Worm (Caenorhabditis elegans) whole organism, L2 larva: Measurements from ENCODE around the gene F39B3.3.

Experiments used
- C34F6.9 ChIP-seq: fragments of 150-350 bp; optimal IDR thresholded peaks from 2 replicates; lab custom pipeline; 2014; ENCODE audit warnings: missing biosample characterization, missing genetic modification characterization
- F13H6.1 ChIP-seq: sonication (generic microtip); optimal IDR thresholded peaks from 2 replicates; lab custom pipeline; 2016; ENCODE audit warnings: missing genetic modification characterization, missing compliant biosample characterization
- R02D3.7 ChIP-seq: fragments of 150-350 bp; optimal IDR thresholded peaks from 2 replicates; lab custom pipeline; 2014; ENCODE audit warnings: missing biosample characterization, missing genetic modification characterization
- Y55F3AM.14 ChIP-seq: fragments of 200-800 bp; sonication (Bioruptor generic); optimal IDR thresholded peaks from 2 replicates; lab custom pipeline; 2018; ENCODE audit warnings: mild to moderate bottlenecking, missing genetic modification characterization, missing compliant biosample characterization
- ZK546.5 ChIP-seq: sonication (generic microtip); optimal IDR thresholded peaks from 2 replicates; lab custom pipeline; 2017; ENCODE audit warnings: missing biosample characterization, missing genetic modification characterization
- alr-1 ChIP-seq: fragments of 150-350 bp; optimal IDR thresholded peaks from 2 replicates; lab custom pipeline; 2014; ENCODE audit warnings: missing biosample characterization, missing genetic modification characterization
- blmp-1 ChIP-seq: sonication (generic microtip); optimal IDR thresholded peaks from 2 replicates; lab custom pipeline; 2017; ENCODE audit warnings: missing genetic modification characterization, mild to moderate bottlenecking, missing compliant biosample characterization, antibody characterized with exemption, moderate library complexity; ENCODE audit not compliant: insufficient read depth
- ceh-16 ChIP-seq: fragments of 150-350 bp; optimal IDR thresholded peaks from 2 replicates; lab custom pipeline; 2014; ENCODE audit warnings: missing biosample characterization, missing genetic modification characterization
- crh-2 ChIP-seq: sonication (generic microtip); optimal IDR thresholded peaks from 2 replicates; lab custom pipeline; 2017; ENCODE audit warnings: missing biosample characterization, missing genetic modification characterization
- dmd-4 ChIP-seq: sonication (generic microtip); optimal IDR thresholded peaks from 2 replicates; lab custom pipeline; 2017; ENCODE audit warnings: missing biosample characterization, missing genetic modification characterization
- egl-27 ChIP-seq: sonication (generic microtip); optimal IDR thresholded peaks from 3 replicates; lab custom pipeline; 2017; ENCODE audit warnings: missing biosample characterization, missing genetic modification reagents, missing genetic modification characterization
- elt-1 ChIP-seq: fragments of 150-350 bp; optimal IDR thresholded peaks from 2 replicates; lab custom pipeline; 2014; ENCODE audit warnings: missing biosample characterization, missing genetic modification characterization
- elt-3 ChIP-seq: sonication (generic microtip); optimal IDR thresholded peaks from 2 replicates; lab custom pipeline; 2017; ENCODE audit warnings: missing biosample characterization, missing genetic modification characterization
- fos-1 ChIP-seq: fragments of 150-350 bp; optimal IDR thresholded peaks from 2 replicates; lab custom pipeline; 2014; ENCODE audit warnings: missing biosample characterization, missing genetic modification characterization
- gmeb-1 ChIP-seq: fragments of 150-350 bp; optimal IDR thresholded peaks from 2 replicates; lab custom pipeline; 2014; ENCODE audit warnings: missing biosample characterization, missing genetic modification characterization
- lin-11 ChIP-seq: fragments of 150-350 bp; sonication (generic microtip); optimal IDR thresholded peaks from 2 replicates; lab custom pipeline; 2014; ENCODE audit warnings: missing biosample characterization, missing genetic modification characterization, inconsistent platforms, mixed read lengths
- lin-13 ChIP-seq: fragments of 150-350 bp; optimal IDR thresholded peaks from 2 replicates; lab custom pipeline; 2014; ENCODE audit warnings: missing biosample characterization, missing genetic modification reagents, missing genetic modification characterization
- lin-39 ChIP-seq: fragments of 150-350 bp; optimal IDR thresholded peaks from 2 replicates; lab custom pipeline; 2014; ENCODE audit warnings: missing biosample characterization, missing genetic modification reagents, missing genetic modification characterization
- lsy-2 ChIP-seq, 2 experiments: fragments of 150-350 bp in 1 of 2; sonication (generic microtip) in 1 of 2; optimal IDR thresholded peaks; 2 replicates each; lab custom pipeline; 2014 to 2017; ENCODE audit warnings: missing biosample characterization in 2 of 2, missing genetic modification characterization in 2 of 2
- mab-5 ChIP-seq: fragments of 150-350 bp; optimal IDR thresholded peaks from 2 replicates; lab custom pipeline; 2014; ENCODE audit warnings: missing biosample characterization, missing genetic modification characterization
- mbf-1 ChIP-seq: sonication (generic microtip); optimal IDR thresholded peaks from 2 replicates; lab custom pipeline; 2017; ENCODE audit warnings: missing biosample characterization, missing genetic modification characterization
- mdl-1 ChIP-seq, 2 experiments: fragments of 150-350 bp in 1 of 2; sonication (generic microtip) in 1 of 2; optimal IDR thresholded peaks; 2 replicates each; lab custom pipeline; 2017; ENCODE audit warnings: missing biosample characterization in 2 of 2, missing genetic modification characterization in 2 of 2
- nhr-10 ChIP-seq: sonication (generic microtip); optimal IDR thresholded peaks from 2 replicates; lab custom pipeline; 2017; ENCODE audit warnings: missing biosample characterization, missing genetic modification characterization
- nhr-11 ChIP-seq: fragments of 150-350 bp; optimal IDR thresholded peaks from 2 replicates; lab custom pipeline; 2014; ENCODE audit warnings: missing biosample characterization, missing genetic modification characterization
- nhr-12 ChIP-seq: fragments of 150-350 bp; optimal IDR thresholded peaks from 2 replicates; lab custom pipeline; 2014; ENCODE audit warnings: missing biosample characterization, missing genetic modification characterization
- nhr-129 ChIP-seq: fragments of 150-350 bp; optimal IDR thresholded peaks from 2 replicates; lab custom pipeline; 2014; ENCODE audit warnings: missing biosample characterization, missing genetic modification characterization
- nhr-23 ChIP-seq: fragments of 150-350 bp; optimal IDR thresholded peaks from 2 replicates; lab custom pipeline; 2014; ENCODE audit warnings: missing biosample characterization, missing genetic modification reagents, missing genetic modification characterization
- nhr-237 ChIP-seq: fragments of 150-350 bp; optimal IDR thresholded peaks from 2 replicates; lab custom pipeline; 2014; ENCODE audit warnings: missing biosample characterization, missing genetic modification characterization
- nhr-25 ChIP-seq: fragments of 150-350 bp; sonication (generic microtip); optimal IDR thresholded peaks from 3 replicates; lab custom pipeline; 2014; ENCODE audit warnings: missing biosample characterization, missing genetic modification characterization
- peb-1 ChIP-seq: fragments of 150-350 bp; optimal IDR thresholded peaks from 2 replicates; lab custom pipeline; 2014; ENCODE audit warnings: missing biosample characterization, missing genetic modification characterization
- sem-4 ChIP-seq: fragments of 150-350 bp; optimal IDR thresholded peaks from 2 replicates; lab custom pipeline; 2014; ENCODE audit warnings: missing biosample characterization, missing genetic modification reagents, missing genetic modification characterization
- skn-1 ChIP-seq: sonication (generic microtip); optimal IDR thresholded peaks from 2 replicates; lab custom pipeline; 2017; ENCODE audit warnings: missing biosample characterization, missing genetic modification characterization
- sma-3 ChIP-seq: sonication (generic microtip); optimal IDR thresholded peaks from 2 replicates; lab custom pipeline; 2016; ENCODE audit warnings: missing genetic modification reagents, missing genetic modification characterization, missing compliant biosample characterization
- sma-9 ChIP-seq, 2 experiments: fragments of 150-350 bp in 1 of 2; sonication (generic microtip) in 1 of 2; optimal IDR thresholded peaks; 2 replicates each; lab custom pipeline; 2014 to 2016; ENCODE audit warnings: missing genetic modification characterization in 2 of 2, mild to moderate bottlenecking in 1 of 2, missing biosample characterization in 1 of 2, missing compliant biosample characterization in 1 of 2, missing genetic modification reagents in 1 of 2, moderate library complexity in 1 of 2
- unc-39 ChIP-seq: fragments of 150-350 bp; optimal IDR thresholded peaks from 2 replicates; lab custom pipeline; 2014; ENCODE audit warnings: missing biosample characterization, missing genetic modification characterization
- unc-55 ChIP-seq: fragments of 150-350 bp; sonication (generic microtip); optimal IDR thresholded peaks from 3 replicates; lab custom pipeline; 2014; ENCODE audit warnings: missing biosample characterization, missing genetic modification reagents, missing genetic modification characterization
- unc-62 ChIP-seq: fragments of 150-350 bp; optimal IDR thresholded peaks from 2 replicates; lab custom pipeline; 2014; ENCODE audit warnings: missing biosample characterization, missing genetic modification reagents, missing genetic modification characterization
- zag-1 ChIP-seq: fragments of 150-350 bp; optimal IDR thresholded peaks from 2 replicates; lab custom pipeline; 2014; ENCODE audit warnings: missing biosample characterization, missing genetic modification characterization
- ztf-1 ChIP-seq: fragments of 200-800 bp; sonication (Bioruptor generic); conservative IDR thresholded peaks from 2 replicates; pipeline ENCODE4 v1.3.6; 2022; ENCODE audit warnings: missing genetic modification characterization, missing compliant biosample characterization
- ztf-4 ChIP-seq: fragments of 150-350 bp; optimal IDR thresholded peaks from 2 replicates; lab custom pipeline; 2014; ENCODE audit warnings: missing biosample characterization, missing genetic modification characterization

F39B3.3 gene

DNA sequence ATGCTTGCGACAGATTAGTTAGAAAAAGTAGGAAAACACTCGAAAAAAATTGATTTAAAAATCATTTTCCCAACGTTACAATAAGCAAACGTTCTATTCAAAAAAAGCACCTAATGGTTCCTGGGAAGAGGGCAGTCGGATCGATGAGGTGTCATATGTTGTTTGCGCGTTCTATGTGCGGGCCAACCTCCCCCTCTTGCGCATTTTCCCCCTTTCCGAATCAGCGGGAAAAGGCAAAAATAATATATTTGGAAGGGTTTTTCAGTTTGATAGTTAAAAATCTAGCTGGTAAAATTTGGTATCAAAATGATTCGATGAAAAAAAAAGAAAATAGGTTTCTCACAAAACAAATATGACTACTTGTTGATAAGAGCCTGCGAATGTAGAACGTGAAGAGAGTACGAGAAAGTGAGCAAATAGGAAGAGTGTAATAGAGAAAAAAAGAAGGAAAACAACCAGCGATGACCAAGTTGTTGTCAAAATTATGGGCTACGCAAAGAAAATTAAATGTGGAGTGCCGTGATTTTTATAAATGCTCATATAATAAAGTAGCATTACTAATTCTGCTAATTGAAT, 31.6 kb upstream of the F39B3.3 start:
- no peak for TF ChIP-seq egl-27 (tag; lab: Kevin White, UChicago)
- peak; percentile 19 for TF ChIP-seq sma-9 (GFP tag; optimal IDR thresholded peaks at IDR 0.05; lab: Kevin White, UChicago)
- no peak for TF ChIP-seq sma-9 (tag; optimal IDR thresholded peaks at IDR 0.05; lab: Kevin White, UChicago)
- peak in 1 of 2 experiments; percentile 82 for TF ChIP-seq lsy-2 (tag; optimal IDR thresholded peaks at IDR 0.05; lab: Kevin White, UChicago)
- TF ChIP-seq sem-4 (tag; lab: Kevin White, UChicago) = no peak
- peak; percentile 11 for TF ChIP-seq mab-5 (tag; lab: Kevin White, UChicago)
- TF ChIP-seq ztf-4 (tag; lab: Kevin White, UChicago) = peak; percentile 10
- no peak for TF ChIP-seq R02D3.7 (tag; lab: Kevin White, UChicago)
- TF ChIP-seq gmeb-1 = peak; percentile 0
- no peak for TF ChIP-seq nhr-10
- TF ChIP-seq dmd-4 (tag; lab: Kevin White, UChicago) = no peak
- TF ChIP-seq ceh-16 (tag; lab: Kevin White, UChicago) = no peak
- no peak for TF ChIP-seq unc-39
- TF ChIP-seq elt-1 = no peak
- no peak for TF ChIP-seq nhr-237 (tag; lab: Kevin White, UChicago)
- TF ChIP-seq ZK546.5 (tag; lab: Kevin White, UChicago) = no peak
- TF ChIP-seq lin-13 (GFP tag; lab: Kevin White, UChicago) = peak; percentile 62
- TF ChIP-seq nhr-23 (tag; lab: Kevin White, UChicago) = no peak
- no peak for TF ChIP-seq ztf-1
- TF ChIP-seq unc-55 (GFP tag; lab: Kevin White, UChicago) = peak; percentile 73
- no peak for TF ChIP-seq lin-39 (tag; lab: Kevin White, UChicago)
- no peak for TF ChIP-seq peb-1 (tag; lab: Kevin White, UChicago)
- TF ChIP-seq blmp-1 = no peak
- no peak for TF ChIP-seq mbf-1 (tag; lab: Kevin White, UChicago)
- TF ChIP-seq sma-3 = no peak
- no peak for TF ChIP-seq unc-62 (GFP tag; lab: Kevin White, UChicago)
- TF ChIP-seq fos-1 (tag; lab: Kevin White, UChicago) = peak; percentile 59
- no peak for TF ChIP-seq nhr-11 (tag; lab: Kevin White, UChicago)
- TF ChIP-seq C34F6.9 (tag; lab: Kevin White, UChicago) = peak; percentile 68
- peak; percentile 35 for TF ChIP-seq F13H6.1 (tag; lab: Kevin White, UChicago)
- TF ChIP-seq nhr-129 = peak; percentile 67
- peak; percentile 54 for TF ChIP-seq nhr-25 (tag; lab: Kevin White, UChicago)
- no peak for TF ChIP-seq zag-1 (tag; lab: Kevin White, UChicago)
- TF ChIP-seq Y55F3AM.14 (GFP tag; lab: Kevin White, UChicago) = no peak
- peak; percentile 16 for TF ChIP-seq lin-11 (tag; lab: Kevin White, UChicago)
- TF ChIP-seq crh-2 (tag; lab: Kevin White, UChicago) = peak; percentile 71
- no peak for TF ChIP-seq alr-1 (tag; lab: Kevin White, UChicago)
- no peak for TF ChIP-seq skn-1 (tag; lab: Kevin White, UChicago)

DNA sequence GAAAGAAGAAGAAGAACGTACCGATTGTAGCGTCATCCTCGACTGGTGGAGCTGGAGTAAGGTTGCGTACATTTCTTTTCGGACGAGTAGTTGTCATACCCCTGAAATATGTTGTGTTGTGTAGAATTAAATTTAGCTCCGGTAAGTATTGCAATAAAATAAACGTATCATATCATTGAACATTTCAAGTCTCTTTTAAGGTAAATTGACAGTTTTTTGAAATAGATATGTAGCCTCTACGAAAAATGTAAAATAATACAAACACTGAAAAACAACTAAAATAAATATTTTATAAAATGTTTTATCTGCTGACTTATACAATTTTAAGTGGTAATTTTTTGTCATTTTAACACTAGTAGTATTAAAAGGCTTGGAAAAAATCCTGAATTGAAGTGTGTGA, 31.0 kb upstream of the F39B3.3 start, which contains the start of gene C16H3.3:
TSS of gene C16H3.3 (minus strand) at position 101 of the 400 bp plus-strand sequence.
- TF ChIP-seq elt-3 (no peak), nhr-10 (no peak), elt-1 (no peak), mbf-1 (tag; lab: Kevin White, UChicago) (no peak), nhr-23 (tag; lab: Kevin White, UChicago) (no peak), sem-4 (tag; lab: Kevin White, UChicago) (no peak), nhr-25 (tag; lab: Kevin White, UChicago) (no peak), C34F6.9 (tag; lab: Kevin White, UChicago) (no peak), mdl-1 (tag; optimal IDR thresholded peaks at IDR 0.05; lab: Kevin White, UChicago) (no peak), nhr-12 (no peak), egl-27 (tag; lab: Kevin White, UChicago) (no peak), blmp-1 (no peak), sma-9 (GFP tag; optimal IDR thresholded peaks at IDR 0.05; lab: Kevin White, UChicago) (no peak), sma-9 (tag; optimal IDR thresholded peaks at IDR 0.05; lab: Kevin White, UChicago) (no peak), lin-39 (tag; lab: Kevin White, UChicago) (no peak)
